Worm (Caenorhabditis elegans) whole organism, L2 larva: Measurements from ENCODE around the gene irld-19.

Experiments used
- C34F6.9 ChIP-seq: fragments of 150-350 bp; optimal IDR thresholded peaks from 2 replicates; lab custom pipeline; 2014; ENCODE audit warnings: missing biosample characterization, missing genetic modification characterization
- F13H6.1 ChIP-seq: sonication (generic microtip); optimal IDR thresholded peaks from 2 replicates; lab custom pipeline; 2016; ENCODE audit warnings: missing genetic modification characterization, missing compliant biosample characterization
- R02D3.7 ChIP-seq: fragments of 150-350 bp; optimal IDR thresholded peaks from 2 replicates; lab custom pipeline; 2014; ENCODE audit warnings: missing biosample characterization, missing genetic modification characterization
- Y55F3AM.14 ChIP-seq: fragments of 200-800 bp; sonication (Bioruptor generic); optimal IDR thresholded peaks from 2 replicates; lab custom pipeline; 2018; ENCODE audit warnings: mild to moderate bottlenecking, missing genetic modification characterization, missing compliant biosample characterization
- ZK546.5 ChIP-seq: sonication (generic microtip); optimal IDR thresholded peaks from 2 replicates; lab custom pipeline; 2017; ENCODE audit warnings: missing biosample characterization, missing genetic modification characterization
- alr-1 ChIP-seq: fragments of 150-350 bp; optimal IDR thresholded peaks from 2 replicates; lab custom pipeline; 2014; ENCODE audit warnings: missing biosample characterization, missing genetic modification characterization
- aly-2 ChIP-seq: fragments of 150-350 bp; optimal IDR thresholded peaks from 2 replicates; lab custom pipeline; 2014; ENCODE audit warnings: missing biosample characterization, missing genetic modification characterization
- ama-1 ChIP-seq: fragments of 150-350 bp; optimal IDR thresholded peaks from 2 replicates; lab custom pipeline; 2018; ENCODE audit warnings: inconsistent platforms
- blmp-1 ChIP-seq: sonication (generic microtip); optimal IDR thresholded peaks from 2 replicates; lab custom pipeline; 2017; ENCODE audit warnings: missing genetic modification characterization, mild to moderate bottlenecking, missing compliant biosample characterization, antibody characterized with exemption, moderate library complexity; ENCODE audit not compliant: insufficient read depth
- ceh-16 ChIP-seq: fragments of 150-350 bp; optimal IDR thresholded peaks from 2 replicates; lab custom pipeline; 2014; ENCODE audit warnings: missing biosample characterization, missing genetic modification characterization
- ceh-82 ChIP-seq: fragments of 150-350 bp; optimal IDR thresholded peaks from 2 replicates; lab custom pipeline; 2014; ENCODE audit warnings: missing biosample characterization, missing genetic modification characterization
- crh-2 ChIP-seq: sonication (generic microtip); optimal IDR thresholded peaks from 2 replicates; lab custom pipeline; 2017; ENCODE audit warnings: missing biosample characterization, missing genetic modification characterization
- dmd-4 ChIP-seq: sonication (generic microtip); optimal IDR thresholded peaks from 2 replicates; lab custom pipeline; 2017; ENCODE audit warnings: missing biosample characterization, missing genetic modification characterization
- egl-27 ChIP-seq: sonication (generic microtip); optimal IDR thresholded peaks from 3 replicates; lab custom pipeline; 2017; ENCODE audit warnings: missing biosample characterization, missing genetic modification reagents, missing genetic modification characterization
- elt-1 ChIP-seq: fragments of 150-350 bp; optimal IDR thresholded peaks from 2 replicates; lab custom pipeline; 2014; ENCODE audit warnings: missing biosample characterization, missing genetic modification characterization
- elt-3 ChIP-seq: sonication (generic microtip); optimal IDR thresholded peaks from 2 replicates; lab custom pipeline; 2017; ENCODE audit warnings: missing biosample characterization, missing genetic modification characterization
- fos-1 ChIP-seq: fragments of 150-350 bp; optimal IDR thresholded peaks from 2 replicates; lab custom pipeline; 2014; ENCODE audit warnings: missing biosample characterization, missing genetic modification characterization
- gmeb-1 ChIP-seq: fragments of 150-350 bp; optimal IDR thresholded peaks from 2 replicates; lab custom pipeline; 2014; ENCODE audit warnings: missing biosample characterization, missing genetic modification characterization
- lin-11 ChIP-seq: fragments of 150-350 bp; sonication (generic microtip); optimal IDR thresholded peaks from 2 replicates; lab custom pipeline; 2014; ENCODE audit warnings: missing biosample characterization, missing genetic modification characterization, inconsistent platforms, mixed read lengths
- lin-13 ChIP-seq: fragments of 150-350 bp; optimal IDR thresholded peaks from 2 replicates; lab custom pipeline; 2014; ENCODE audit warnings: missing biosample characterization, missing genetic modification reagents, missing genetic modification characterization
- lin-39 ChIP-seq: fragments of 150-350 bp; optimal IDR thresholded peaks from 2 replicates; lab custom pipeline; 2014; ENCODE audit warnings: missing biosample characterization, missing genetic modification reagents, missing genetic modification characterization
- lsy-2 ChIP-seq, 2 experiments: fragments of 150-350 bp in 1 of 2; sonication (generic microtip) in 1 of 2; optimal IDR thresholded peaks; 2 replicates each; lab custom pipeline; 2014 to 2017; ENCODE audit warnings: missing biosample characterization in 2 of 2, missing genetic modification characterization in 2 of 2
- mab-5 ChIP-seq: fragments of 150-350 bp; optimal IDR thresholded peaks from 2 replicates; lab custom pipeline; 2014; ENCODE audit warnings: missing biosample characterization, missing genetic modification characterization
- mbf-1 ChIP-seq: sonication (generic microtip); optimal IDR thresholded peaks from 2 replicates; lab custom pipeline; 2017; ENCODE audit warnings: missing biosample characterization, missing genetic modification characterization
- mdl-1 ChIP-seq, 2 experiments: fragments of 150-350 bp in 1 of 2; sonication (generic microtip) in 1 of 2; optimal IDR thresholded peaks; 2 replicates each; lab custom pipeline; 2017; ENCODE audit warnings: missing biosample characterization in 2 of 2, missing genetic modification characterization in 2 of 2
- nhr-10 ChIP-seq: sonication (generic microtip); optimal IDR thresholded peaks from 2 replicates; lab custom pipeline; 2017; ENCODE audit warnings: missing biosample characterization, missing genetic modification characterization
- nhr-11 ChIP-seq: fragments of 150-350 bp; optimal IDR thresholded peaks from 2 replicates; lab custom pipeline; 2014; ENCODE audit warnings: missing biosample characterization, missing genetic modification characterization
- nhr-12 ChIP-seq: fragments of 150-350 bp; optimal IDR thresholded peaks from 2 replicates; lab custom pipeline; 2014; ENCODE audit warnings: missing biosample characterization, missing genetic modification characterization
- nhr-129 ChIP-seq: fragments of 150-350 bp; optimal IDR thresholded peaks from 2 replicates; lab custom pipeline; 2014; ENCODE audit warnings: missing biosample characterization, missing genetic modification characterization
- nhr-21 ChIP-seq: fragments of 150-350 bp; optimal IDR thresholded peaks from 2 replicates; lab custom pipeline; 2014; ENCODE audit warnings: missing biosample characterization, missing genetic modification characterization
- nhr-23 ChIP-seq: fragments of 150-350 bp; optimal IDR thresholded peaks from 2 replicates; lab custom pipeline; 2014; ENCODE audit warnings: missing biosample characterization, missing genetic modification reagents, missing genetic modification characterization
- nhr-237 ChIP-seq: fragments of 150-350 bp; optimal IDR thresholded peaks from 2 replicates; lab custom pipeline; 2014; ENCODE audit warnings: missing biosample characterization, missing genetic modification characterization
- nhr-25 ChIP-seq: fragments of 150-350 bp; sonication (generic microtip); optimal IDR thresholded peaks from 3 replicates; lab custom pipeline; 2014; ENCODE audit warnings: missing biosample characterization, missing genetic modification characterization
- nhr-6 ChIP-seq: fragments of 150-350 bp; optimal IDR thresholded peaks from 2 replicates; lab custom pipeline; 2014; ENCODE audit warnings: missing biosample characterization, missing genetic modification characterization
- nhr-77 ChIP-seq: fragments of 150-350 bp; optimal IDR thresholded peaks from 2 replicates; lab custom pipeline; 2014; ENCODE audit warnings: missing biosample characterization, missing genetic modification characterization
- peb-1 ChIP-seq: fragments of 150-350 bp; optimal IDR thresholded peaks from 2 replicates; lab custom pipeline; 2014; ENCODE audit warnings: missing biosample characterization, missing genetic modification characterization
- sem-4 ChIP-seq: fragments of 150-350 bp; optimal IDR thresholded peaks from 2 replicates; lab custom pipeline; 2014; ENCODE audit warnings: missing biosample characterization, missing genetic modification reagents, missing genetic modification characterization
- skn-1 ChIP-seq: sonication (generic microtip); optimal IDR thresholded peaks from 2 replicates; lab custom pipeline; 2017; ENCODE audit warnings: missing biosample characterization, missing genetic modification characterization
- sma-3 ChIP-seq: sonication (generic microtip); optimal IDR thresholded peaks from 2 replicates; lab custom pipeline; 2016; ENCODE audit warnings: missing genetic modification reagents, missing genetic modification characterization, missing compliant biosample characterization
- sma-9 ChIP-seq, 2 experiments: fragments of 150-350 bp in 1 of 2; sonication (generic microtip) in 1 of 2; optimal IDR thresholded peaks; 2 replicates each; lab custom pipeline; 2014 to 2016; ENCODE audit warnings: missing genetic modification characterization in 2 of 2, mild to moderate bottlenecking in 1 of 2, missing biosample characterization in 1 of 2, missing compliant biosample characterization in 1 of 2, missing genetic modification reagents in 1 of 2, moderate library complexity in 1 of 2
- snpc-4 ChIP-seq: fragments of 150-350 bp; optimal IDR thresholded peaks from 2 replicates; lab custom pipeline; 2014; ENCODE audit warnings: missing biosample characterization, missing genetic modification characterization
- unc-39 ChIP-seq: fragments of 150-350 bp; optimal IDR thresholded peaks from 2 replicates; lab custom pipeline; 2014; ENCODE audit warnings: missing biosample characterization, missing genetic modification characterization
- unc-55 ChIP-seq: fragments of 150-350 bp; sonication (generic microtip); optimal IDR thresholded peaks from 3 replicates; lab custom pipeline; 2014; ENCODE audit warnings: missing biosample characterization, missing genetic modification reagents, missing genetic modification characterization
- unc-62 ChIP-seq: fragments of 150-350 bp; optimal IDR thresholded peaks from 2 replicates; lab custom pipeline; 2014; ENCODE audit warnings: missing biosample characterization, missing genetic modification reagents, missing genetic modification characterization
- zag-1 ChIP-seq: fragments of 150-350 bp; optimal IDR thresholded peaks from 2 replicates; lab custom pipeline; 2014; ENCODE audit warnings: missing biosample characterization, missing genetic modification characterization
- ztf-1 ChIP-seq: fragments of 200-800 bp; sonication (Bioruptor generic); conservative IDR thresholded peaks from 2 replicates; pipeline ENCODE4 v1.3.6; 2022; ENCODE audit warnings: missing genetic modification characterization, missing compliant biosample characterization
- ztf-11 ChIP-seq: sonication (generic microtip); optimal IDR thresholded peaks from 2 replicates; lab custom pipeline; 2017; ENCODE audit warnings: missing biosample characterization, missing genetic modification characterization
- ztf-4 ChIP-seq: fragments of 150-350 bp; optimal IDR thresholded peaks from 2 replicates; lab custom pipeline; 2014; ENCODE audit warnings: missing biosample characterization, missing genetic modification characterization

irld-19 gene

DNA sequence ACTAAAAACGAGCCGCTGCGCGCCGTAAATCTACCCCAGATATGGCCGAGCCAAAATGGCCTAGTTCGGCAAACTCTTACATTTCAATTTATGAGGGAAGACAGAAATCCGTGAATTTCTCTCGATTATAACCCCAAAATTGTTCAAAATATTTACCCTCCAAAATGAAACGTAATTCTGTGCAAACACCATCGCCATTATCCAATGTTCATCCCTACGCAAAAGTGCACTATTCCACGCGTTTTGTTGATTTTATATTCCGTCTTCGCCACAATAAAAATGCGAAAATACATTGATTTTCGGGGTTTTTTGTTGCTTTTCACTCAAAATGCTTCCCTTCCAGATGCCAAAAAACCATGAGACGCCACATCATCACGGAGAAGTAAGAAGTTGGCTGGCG, 52.9 kb downstream of the irld-19 start, which contains the start of gene hut-1:
Gene hut-1 (plus strand): TSS at position 344 of the 400 bp plus-strand sequence.
- peak; percentile 70 for TF ChIP-seq gmeb-1 (tag; lab: Kevin White, UChicago)
- TF ChIP-seq lin-11 = no peak
- no peak for TF ChIP-seq blmp-1 (tag; lab: Kevin White, UChicago)
- TF ChIP-seq Y55F3AM.14 (GFP tag; lab: Kevin White, UChicago) = no peak
- TF ChIP-seq C34F6.9 = peak; percentile 67
- peak; percentile 70 for TF ChIP-seq nhr-129 (tag; lab: Kevin White, UChicago)
- no peak for TF ChIP-seq nhr-77
- no peak for TF ChIP-seq F13H6.1 (tag; lab: Kevin White, UChicago)
- no peak for TF ChIP-seq ZK546.5 (tag; lab: Kevin White, UChicago)
- peak; percentile 25 for TF ChIP-seq sma-3 (GFP tag; lab: Kevin White, UChicago)
- TF ChIP-seq elt-3 = no peak
- no peak for TF ChIP-seq elt-1 (tag; lab: Kevin White, UChicago)
- TF ChIP-seq zag-1 = no peak
- no peak for TF ChIP-seq nhr-10 (tag; lab: Kevin White, UChicago)
- TF ChIP-seq sem-4 = peak; percentile 59
- no peak for TF ChIP-seq egl-27 (tag; lab: Kevin White, UChicago)
- TF ChIP-seq unc-55 (GFP tag; lab: Kevin White, UChicago) = peak; percentile 84
- TF ChIP-seq ceh-16 (tag; lab: Kevin White, UChicago) = no peak
- no peak for TF ChIP-seq unc-62 (GFP tag; lab: Kevin White, UChicago)
- TF ChIP-seq nhr-25 (tag; lab: Kevin White, UChicago) = peak; percentile 2
- no peak for TF ChIP-seq unc-39 (tag; lab: Kevin White, UChicago)
- TF ChIP-seq nhr-21 = no peak
- no peak for TF ChIP-seq mdl-1 (tag; optimal IDR thresholded peaks at IDR 0.05; lab: Kevin White, UChicago)
- TF ChIP-seq dmd-4 = no peak
- no peak for TF ChIP-seq aly-2
- no peak for TF ChIP-seq mbf-1 (tag; lab: Kevin White, UChicago)
- TF ChIP-seq ama-1 = peak; percentile 23
- no peak for TF ChIP-seq lin-39 (tag; lab: Kevin White, UChicago)
- no peak for TF ChIP-seq ztf-4 (tag; lab: Kevin White, UChicago)
- TF ChIP-seq skn-1 (tag; lab: Kevin White, UChicago) = no peak
- TF ChIP-seq R02D3.7 (tag; lab: Kevin White, UChicago) = no peak
- no peak for TF ChIP-seq ceh-82 (tag; lab: Kevin White, UChicago)
- TF ChIP-seq ztf-1 (GFP tag; lab: Robert Waterston, UW) = no peak
- no peak for TF ChIP-seq nhr-12 (tag; lab: Kevin White, UChicago)
- TF ChIP-seq nhr-11 (tag; lab: Kevin White, UChicago) = no peak
- no peak for TF ChIP-seq fos-1 (tag; lab: Kevin White, UChicago)
- no peak for TF ChIP-seq alr-1
- TF ChIP-seq crh-2 (tag; lab: Kevin White, UChicago) = peak; percentile 54
- TF ChIP-seq nhr-23 = no peak
- peak in 1 of 2 experiments; percentile 68 for TF ChIP-seq lsy-2 (tag; optimal IDR thresholded peaks at IDR 0.05; lab: Kevin White, UChicago)
- TF ChIP-seq peb-1 (tag; lab: Kevin White, UChicago) = no peak
- TF ChIP-seq nhr-237 = no peak
- no peak for TF ChIP-seq snpc-4 (tag; lab: Kevin White, UChicago)
- TF ChIP-seq mab-5 (tag; lab: Kevin White, UChicago) = no peak
- TF ChIP-seq ztf-11 = no peak
- no peak for TF ChIP-seq sma-9 (GFP tag; optimal IDR thresholded peaks at IDR 0.05; lab: Kevin White, UChicago)
- TF ChIP-seq sma-9 (tag; optimal IDR thresholded peaks at IDR 0.05; lab: Kevin White, UChicago) = no peak
- peak; percentile 60 for TF ChIP-seq lin-13 (GFP tag; lab: Kevin White, UChicago)
- TF ChIP-seq nhr-6 (tag; lab: Kevin White, UChicago) = no peak
